Worm (Caenorhabditis elegans): ENCODE measurements around the gene F58A4.1.

DNA sequence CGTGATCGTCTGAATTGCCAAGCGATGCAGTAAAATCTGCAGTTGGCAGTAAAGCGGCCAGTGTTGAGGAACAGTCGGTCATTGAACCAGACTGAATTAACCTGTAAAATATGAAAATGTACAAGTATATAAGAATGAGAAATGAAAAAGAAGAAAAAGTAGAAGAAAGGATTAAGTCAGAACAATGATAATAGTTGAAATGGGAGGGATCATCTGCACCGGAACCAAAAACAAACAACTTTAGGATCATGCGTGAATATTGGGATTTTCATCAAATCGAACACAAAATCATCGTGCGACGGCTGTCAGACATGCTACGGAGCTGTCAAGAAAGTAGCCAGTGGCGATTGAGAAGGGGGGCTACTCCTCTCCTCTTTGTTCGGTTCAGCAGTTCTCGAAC is 38.7 kb downstream of the F58A4.1 start, which contains the start of gene gei-13:
- TF ChIP-seq nfya-1 (tag; optimal IDR thresholded peaks at IDR 0.05) (no peak), zip-5 (tag; optimal IDR thresholded peaks at IDR 0.05) (no peak), ahr-1 (tag; optimal IDR thresholded peaks at IDR 0.05) (no peak), elt-2 (tag; optimal IDR thresholded peaks at IDR 0.05) (no peak), hlh-15 (tag; optimal IDR thresholded peaks at IDR 0.05) (no peak), unc-55 (GFP tag; optimal IDR thresholded peaks at IDR 0.05) (no peak), ets-4 (tag; optimal IDR thresholded peaks at IDR 0.05) (no peak), F13H6.1 (tag; optimal IDR thresholded peaks at IDR 0.05) (no peak), ceh-30 (tag; optimal IDR thresholded peaks at IDR 0.05) (no peak), unc-86 (tag; optimal IDR thresholded peaks at IDR 0.05) (no peak), pqm-1 (tag; optimal IDR thresholded peaks at IDR 0.05) (no peak), fax-1 (tag; optimal IDR thresholded peaks at IDR 0.05) (no peak), hlh-30 (tag; optimal IDR thresholded peaks at IDR 0.05; ENCODE audit: insufficient read depth) (no peak), ceh-19 (GFP tag; optimal IDR thresholded peaks at IDR 0.05) (no peak)

Data from whole organism, late embryonic.